Fruit fly (Drosophila melanogaster) whole organism, wandering third instar larva: Measurements from ENCODE around the gene CG13917.

Experiments
- Abd-B ChIP-seq: fragments of >200 bp; optimal IDR thresholded peaks from 2 replicates; lab custom pipeline; 2017; ENCODE audit warnings: missing biosample characterization, missing genetic modification characterization
- CG9705 ChIP-seq: fragments of 200-800 bp; sonication (Bioruptor generic); optimal IDR thresholded peaks from 2 replicates; lab custom pipeline; 2018; ENCODE audit warnings: missing biosample characterization, mild to moderate bottlenecking, missing genetic modification characterization
- Dfd ChIP-seq: fragments of >200 bp; optimal IDR thresholded peaks from 2 replicates; lab custom pipeline; 2017; ENCODE audit warnings: missing biosample characterization, missing genetic modification characterization
- GATAd ChIP-seq: sonication (Bioruptor generic); optimal IDR thresholded peaks from 2 replicates; lab custom pipeline; 2016; ENCODE audit warnings: missing biosample characterization, missing genetic modification characterization
- Hnf4 ChIP-seq: fragments of 200-800 bp; sonication (Bioruptor generic); optimal IDR thresholded peaks from 2 replicates; lab custom pipeline; 2016; ENCODE audit warnings: missing biosample characterization, mild to moderate bottlenecking, missing genetic modification characterization
- Hr78 ChIP-seq: fragments of >200 bp; optimal IDR thresholded peaks from 2 replicates; lab custom pipeline; 2017; ENCODE audit warnings: missing biosample characterization, missing genetic modification characterization
- Hr83 ChIP-seq: fragments of 200-300 bp; sonication (Bioruptor generic); optimal IDR thresholded peaks from 2 replicates; lab custom pipeline; 2016; ENCODE audit warnings: missing biosample characterization, mild to moderate bottlenecking, missing genetic modification characterization, moderate library complexity; ENCODE audit not compliant: poor library complexity, severe bottlenecking
- Sp1 ChIP-seq: fragments of 200-800 bp; sonication (Bioruptor generic); optimal IDR thresholded peaks from 3 replicates; lab custom pipeline; 2019; ENCODE audit warnings: missing biosample characterization, mild to moderate bottlenecking, missing genetic modification characterization, moderate library complexity
- fru ChIP-seq: fragments of 200-800 bp; sonication (Bioruptor generic); optimal IDR thresholded peaks from 3 replicates; lab custom pipeline; 2016; ENCODE audit warnings: missing biosample characterization, mild to moderate bottlenecking, missing genetic modification characterization
- h ChIP-seq: fragments of 200-800 bp; sonication (Bioruptor generic); optimal IDR thresholded peaks from 3 replicates; lab custom pipeline; 2016; ENCODE audit warnings: missing biosample characterization, mild to moderate bottlenecking, missing genetic modification characterization
- pan ChIP-seq: fragments of >200 bp; optimal IDR thresholded peaks from 2 replicates; lab custom pipeline; 2017
- psq ChIP-seq: fragments of 200-800 bp; sonication (Bioruptor generic); optimal IDR thresholded peaks from 3 replicates; lab custom pipeline; 2017; ENCODE audit warnings: missing biosample characterization, mild to moderate bottlenecking, missing genetic modification characterization, moderate library complexity
- tai ChIP-seq: sonication (Bioruptor generic); optimal IDR thresholded peaks from 2 replicates; lab custom pipeline; 2016; ENCODE audit warnings: missing biosample characterization, missing genetic modification characterization

DNA sequence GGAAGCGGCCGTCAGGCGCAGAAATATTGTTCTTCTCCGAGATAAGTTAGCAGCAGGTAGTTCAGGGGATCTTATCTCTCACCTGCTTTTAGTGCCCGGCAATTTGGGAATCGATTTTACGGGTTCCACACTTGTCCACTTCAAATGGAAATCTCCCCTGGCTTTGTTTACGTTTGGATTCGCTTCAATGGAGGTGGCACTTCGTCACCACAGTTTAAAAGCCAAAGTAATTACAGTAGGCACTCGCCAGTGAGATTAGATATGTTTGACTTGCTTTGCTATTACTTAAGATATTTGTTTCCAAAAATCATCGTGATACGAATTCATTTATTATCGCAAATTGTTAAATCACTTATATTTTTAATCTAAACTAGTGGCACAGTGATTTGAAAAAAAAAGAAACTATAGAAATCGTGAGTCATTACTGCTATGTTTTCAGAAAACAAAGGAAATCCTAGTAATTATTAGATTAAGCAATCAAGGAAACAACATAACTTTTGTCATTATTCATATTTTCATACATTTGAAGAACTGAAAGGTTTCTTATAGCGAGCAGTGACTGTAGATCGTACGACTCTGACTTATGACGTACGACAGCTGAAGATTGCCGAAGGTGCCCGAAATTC lies 28.0 kb upstream of the CG13917 start:
- TF ChIP-seq fru (peak; percentile 92), Hr83 (GFP tag; lab: Kevin White, UChicago) (no peak), pan (lab: Kevin White, UChicago) (no peak), h (GFP tag; lab: Kevin White, UChicago) (peak; percentile 80), Hnf4 (GFP tag; lab: Kevin White, UChicago) (peak; percentile 72), Hr78 (GFP tag; lab: Kevin White, UChicago) (no peak), GATAd (GFP tag; lab: Kevin White, UChicago) (no peak), Abd-B (no peak), Sp1 (GFP tag; lab: Kevin White, UChicago) (peak; percentile 75), psq (GFP tag; lab: Kevin White, UChicago) (peak; percentile 56), CG9705 (GFP tag; lab: Kevin White, UChicago) (peak; percentile 22), tai (GFP tag; lab: Kevin White, UChicago) (no peak), Dfd (GFP tag; lab: Kevin White, UChicago) (no peak)
